Worm (Caenorhabditis elegans): ENCODE data around the gene scrm-7.

Gene scrm-7

DNA sequence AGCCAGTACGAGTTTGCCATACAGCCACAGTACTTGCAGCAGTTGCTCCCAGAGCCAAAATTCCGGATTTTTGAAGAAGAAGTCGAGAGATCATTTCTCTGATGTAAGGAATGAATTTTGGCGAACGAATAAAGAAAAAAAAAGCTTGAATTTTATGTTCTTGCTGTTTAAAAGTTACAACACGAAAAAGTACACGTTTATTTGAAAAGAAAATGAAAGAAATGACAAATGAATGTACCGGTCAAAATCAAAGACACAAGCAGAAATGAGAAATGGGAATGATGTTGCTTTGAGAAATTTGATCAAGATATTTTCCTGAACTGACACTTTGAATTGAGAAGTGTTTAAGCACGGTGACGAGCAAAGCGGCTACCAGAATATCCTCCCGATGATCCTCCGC, 38.3 kb downstream of the scrm-7 start, which contains the start of gene Y50E8A.6:
Y50E8A.6 (minus strand) TSS at position 101 of the 400 bp plus-strand sequence.
- TF ChIP-seq mef-2 (tag; optimal IDR thresholded peaks at IDR 0.05) (no peak), nhr-12 (tag; optimal IDR thresholded peaks at IDR 0.05) (no peak), C04F5.9 (tag; optimal IDR thresholded peaks at IDR 0.05) (no peak), lir-3 (tag; optimal IDR thresholded peaks at IDR 0.05; ENCODE audit: poor library complexity) (no peak), mep-1 (tag; optimal IDR thresholded peaks at IDR 0.05) (no peak), nhr-85 (tag) (no peak), dpl-1 (GFP tag; optimal IDR thresholded peaks at IDR 0.05) (no peak), dsc-1 (tag; optimal IDR thresholded peaks at IDR 0.05) (no peak), xbp-1 (tag; optimal IDR thresholded peaks at IDR 0.05) (no peak), blmp-1 (tag; optimal IDR thresholded peaks at IDR 0.05) (no peak), tlp-1 (tag; optimal IDR thresholded peaks at IDR 0.05) (no peak), sox-4 (tag; optimal IDR thresholded peaks at IDR 0.05) (no peak), Y116A8C.19 (tag; optimal IDR thresholded peaks at IDR 0.05; ENCODE audit: borderline replicate concordance) (no peak), unc-130 (tag; optimal IDR thresholded peaks at IDR 0.05) (no peak), grh-1 (GFP tag; IDR thresholded peaks at IDR 0.05) (no peak), fos-1 (tag; optimal IDR thresholded peaks at IDR 0.05) (no peak), unc-62 (GFP tag; optimal IDR thresholded peaks at IDR 0.05) (no peak), fkh-4 (tag; optimal IDR thresholded peaks at IDR 0.05; ENCODE audit: borderline replicate concordance) (no peak)

DNA sequence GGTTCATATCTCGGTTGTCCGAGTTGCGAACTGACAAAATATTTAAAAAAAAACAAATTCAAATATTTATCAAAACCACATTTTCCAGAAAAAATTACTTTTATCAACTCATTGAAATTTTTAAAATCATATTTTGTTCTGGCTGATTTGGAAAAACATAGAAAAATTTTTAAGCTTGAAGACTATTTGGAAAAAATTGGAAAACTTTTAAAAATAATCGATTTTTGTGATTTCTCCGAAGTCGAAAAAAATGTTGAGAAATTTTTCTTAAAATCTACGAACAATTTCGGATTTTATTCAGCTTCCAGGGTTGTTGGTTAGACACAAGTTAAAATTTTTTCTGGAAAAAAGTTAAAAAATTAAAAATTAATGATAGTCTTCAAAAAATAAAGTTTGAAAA, 42.7 kb downstream of the scrm-7 start, which contains the start of gene Y50E8A.5:
Y50E8A.5 (minus strand) TSS at position 101 of the 400 bp plus-strand sequence.
- no peak for TF ChIP-seq nhr-20 (tag; optimal IDR thresholded peaks at IDR 0.05)
- TF ChIP-seq zag-1 (tag; optimal IDR thresholded peaks at IDR 0.05) = no peak
- TF ChIP-seq zip-4 (GFP tag; optimal IDR thresholded peaks at IDR 0.05) = no peak
- TF ChIP-seq lin-13 (GFP tag; optimal IDR thresholded peaks at IDR 0.05) = no peak
- no peak for TF ChIP-seq unc-30 (tag; optimal IDR thresholded peaks at IDR 0.05)
- TF ChIP-seq pqm-1 (tag; optimal IDR thresholded peaks at IDR 0.05) = no peak

DNA sequence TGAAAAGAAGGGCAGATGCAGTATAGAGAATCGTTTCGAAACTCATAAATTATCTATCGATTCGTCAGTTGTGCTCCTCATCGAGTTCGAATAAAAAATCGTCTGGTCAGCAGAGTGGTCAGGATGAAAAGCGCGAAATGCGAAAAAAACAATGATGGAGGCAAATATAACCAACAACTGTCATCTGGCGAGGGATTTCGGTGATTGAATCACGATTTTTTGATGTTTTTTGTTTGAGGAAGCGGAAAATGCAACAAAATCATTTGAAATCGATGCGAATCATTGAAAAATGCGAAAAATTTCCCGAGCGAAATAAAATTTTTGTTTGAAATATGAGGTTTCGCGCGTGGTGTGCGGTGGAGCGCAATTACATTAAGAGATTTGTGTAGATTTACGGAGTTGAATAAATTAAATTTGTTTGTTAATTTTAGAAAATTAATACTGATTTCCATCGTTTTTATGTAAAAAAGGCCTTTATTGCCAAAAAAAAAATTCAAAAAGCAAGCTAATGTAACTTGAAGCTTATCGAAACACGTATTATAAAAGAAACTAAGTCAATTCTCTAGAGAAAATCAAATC, 45.3 kb downstream of the scrm-7 start, which contains the start of gene unc-61:
unc-61 (minus strand) TSS at position 51 of the 579 bp plus-strand sequence.
- TF ChIP-seq nhr-20 (tag; optimal IDR thresholded peaks at IDR 0.05) (peak; percentile 21), blmp-1 (tag; optimal IDR thresholded peaks at IDR 0.05) (peak; percentile 5), unc-130 (tag; optimal IDR thresholded peaks at IDR 0.05) (peak; percentile 25), lin-15B (tag; optimal IDR thresholded peaks at IDR 0.05) (peak; percentile 45), swsn-7 (tag; optimal IDR thresholded peaks at IDR 0.05) (peak; percentile 12), lin-14 (GFP tag; optimal IDR thresholded peaks at IDR 0.05) (peak; percentile 46), rnt-1 (tag; optimal IDR thresholded peaks at IDR 0.05) (peak; percentile 28), lin-35 (GFP tag; optimal IDR thresholded peaks at IDR 0.05) (peak; percentile 84 to 93), tbx-2 (tag; optimal IDR thresholded peaks at IDR 0.05) (no peak), mdl-1 (tag; optimal IDR thresholded peaks at IDR 0.05) (no peak), isw-1 (GFP tag; IDR thresholded peaks at IDR 0.05) (0 out of 2 replicates have a peak, but pooled peaks have one; percentile 7), C16A3.4 (tag; optimal IDR thresholded peaks at IDR 0.05) (peak; percentile 26), nhr-11 (tag; optimal IDR thresholded peaks at IDR 0.05) (no peak), efl-1 (optimal IDR thresholded peaks at IDR 0.05) (peak; percentile 91 to 96), efl-1 (GFP tag; optimal IDR thresholded peaks at IDR 0.05 in 1 of 2) (peak; percentile 89 to 99), fkh-8 (tag; optimal IDR thresholded peaks at IDR 0.05) (no peak), vab-15 (tag; optimal IDR thresholded peaks at IDR 0.05) (no peak), dpl-1 (GFP tag; optimal IDR thresholded peaks at IDR 0.05) (peak; percentile 83 to 91 (median 87)), elt-3 (tag; optimal IDR thresholded peaks at IDR 0.05) (peak in 1 of 6 experiments; percentile 9), nhr-47 (tag; optimal IDR thresholded peaks at IDR 0.05) (no peak), tlp-1 (tag; optimal IDR thresholded peaks at IDR 0.05) (no peak), snu-23 (GFP tag; optimal IDR thresholded peaks at IDR 0.05) (peak; percentile 38), skn-1 (tag; optimal IDR thresholded peaks at IDR 0.05) (peak; percentile 61), snpc-4 (tag; optimal IDR thresholded peaks at IDR 0.05) (no peak), hpl-2 (GFP tag; optimal IDR thresholded peaks at IDR 0.05) (no peak), nhr-19 (GFP tag; conservative IDR thresholded peaks at IDR 0.05) (peak; percentile 24; the same call in 1 of the 2 replicates), jun-1 (tag; optimal IDR thresholded peaks at IDR 0.05) (no peak), xbp-1 (tag; optimal IDR thresholded peaks at IDR 0.05) (peak; percentile 31), F16B12.6 (tag; optimal IDR thresholded peaks at IDR 0.05) (peak; percentile 35), ceh-82 (tag; optimal IDR thresholded peaks at IDR 0.05) (peak in 1 of 3 experiments; percentile 49), lir-3 (tag; optimal IDR thresholded peaks at IDR 0.05; ENCODE audit: poor library complexity) (no peak), mep-1 (tag; optimal IDR thresholded peaks at IDR 0.05) (peak; percentile 15), lsy-2 (tag; optimal IDR thresholded peaks at IDR 0.05) (peak in 1 of 2 experiments; percentile 63)
